Worm (Caenorhabditis elegans) whole organism, L1 larva: ENCODE measurements around the gene nac-3.

ENCODE experiments used
- aha-1 ChIP-seq: fragments of 150-350 bp; optimal IDR thresholded peaks from 2 replicates; lab custom pipeline; 2014; ENCODE audit warnings: missing biosample characterization, missing genetic modification characterization
- efl-1 ChIP-seq, 4 experiments: fragments of 150-350 bp; optimal IDR thresholded peaks in 3 of 4; peaks in 1 of 4; 1 replicate in 1 of 4; 2 replicates in 3 of 4; lab custom pipeline; 2014; ENCODE audit warnings: missing biosample characterization in 2 of 4, missing genetic modification characterization in 2 of 4, missing genetic modification reagents in 2 of 4
- egl-13 ChIP-seq: sonication (generic microtip); optimal IDR thresholded peaks from 2 replicates; lab custom pipeline; 2016; ENCODE audit warnings: missing genotype, missing genetic modification reagents, missing genetic modification characterization, missing compliant biosample characterization
- lir-3 ChIP-seq: sonication (generic microtip); optimal IDR thresholded peaks from 2 replicates; lab custom pipeline; 2016; ENCODE audit warnings: mild to moderate bottlenecking, missing genetic modification characterization, moderate library complexity, missing compliant biosample characterization; ENCODE audit not compliant: poor library complexity
- sup-37 ChIP-seq: fragments of 200-800 bp; sonication (Bioruptor generic); optimal IDR thresholded peaks from 2 replicates; lab custom pipeline; 2018; ENCODE audit warnings: mild to moderate bottlenecking, missing genetic modification characterization, missing compliant biosample characterization

The nac-3 gene

ce11 chrIII:10202894-10203871, 50.6 kb downstream of the nac-3 start, which contains the start of gene chc-1 (continued):
- TF ChIP-seq aha-1 (tag; lab: Kevin White, UChicago), result no peak

- TF ChIP-seq sup-37 (GFP tag; lab: Kevin White, UChicago) (no peak), lir-3 (tag; lab: Kevin White, UChicago) (no peak), efl-1 (optimal IDR thresholded peaks at IDR 0.05; lab: Kevin White, UChicago) (no peak), efl-1 (GFP tag; optimal IDR thresholded peaks at IDR 0.05 in 1 of 2; lab: Kevin White, UChicago) (peak in 1 of 2 experiments; percentile 82), egl-13 (tag; lab: Kevin White, UChicago) (no peak)
These were observed 53.8 kb downstream of the nac-3 start for ce11 chrIII:10206352-10206751.
